Fruit fly (Drosophila melanogaster): ENCODE data around the gene CG15812.

- no peak for TF ChIP-seq pad (GFP tag; optimal IDR thresholded peaks at IDR 0.05)
- TF ChIP-seq CG33017 (tag; optimal IDR thresholded peaks at IDR 0.05): no peak
- no peak for TF ChIP-seq cnc (optimal IDR thresholded peaks at IDR 0.05)
- TF ChIP-seq CG12768 (GFP tag; optimal IDR thresholded peaks at IDR 0.05): peak; percentile 82
Measured at dm6 chr3L:3149060-3149872, 10.5 kb upstream of the CG15812 start.
